Worm (Caenorhabditis elegans): ENCODE results near the gene clc-11.

- TF ChIP-seq fkh-6 (tag; optimal IDR thresholded peaks at IDR 0.05) (no peak), pha-4 (tag; optimal IDR thresholded peaks at IDR 0.05) (no peak), hlh-8 (tag; optimal IDR thresholded peaks at IDR 0.05) (no peak), ceh-22 (tag; optimal IDR thresholded peaks at IDR 0.05) (no peak)
Observed at ce11 chrV:16137043-16137442, 2.4 kb downstream of the clc-11 start, which contains the start of gene F44G3.7.

Data from whole organism, late embryonic.